Worm (Caenorhabditis elegans) whole organism, early embryonic: ENCODE results near the gene sre-38.

Experiments used
- B0310.2 ChIP-seq: sonication (generic microtip); optimal IDR thresholded peaks from 2 replicates; lab custom pipeline; 2016; ENCODE audit warnings: mild to moderate bottlenecking, missing genetic modification characterization, missing compliant biosample characterization
- F13C5.2 ChIP-seq: sonication (generic microtip); optimal IDR thresholded peaks from 2 replicates; lab custom pipeline; 2017; ENCODE audit warnings: mild to moderate bottlenecking, missing genetic modification characterization, inconsistent platforms, missing compliant biosample characterization
- aly-1 ChIP-seq: sonication (generic microtip); optimal IDR thresholded peaks from 2 replicates; lab custom pipeline; 2016; ENCODE audit warnings: missing genetic modification characterization, missing compliant biosample characterization
- ama-1 ChIP-seq: fragments of 150-350 bp; optimal IDR thresholded peaks from 2 replicates; lab custom pipeline; 2014
- ceh-13 ChIP-seq: fragments of 200-800 bp; sonication (Bioruptor generic); optimal IDR thresholded peaks from 2 replicates; lab custom pipeline; 2018; ENCODE audit warnings: mild to moderate bottlenecking, missing genetic modification characterization, missing compliant biosample characterization
- ceh-36 ChIP-seq: sonication (generic microtip); optimal IDR thresholded peaks from 2 replicates; lab custom pipeline; 2016; ENCODE audit warnings: missing genetic modification characterization, inconsistent platforms, missing compliant biosample characterization
- ets-7 ChIP-seq: sonication (generic microtip); optimal IDR thresholded peaks from 2 replicates; lab custom pipeline; 2016; ENCODE audit warnings: missing genotype, missing genetic modification characterization, missing compliant biosample characterization
- flt-1 ChIP-seq: fragments of 200-800 bp; sonication (Bioruptor generic); IDR thresholded peaks from 2 replicates; pipeline ENCODE4 v1.3.6; 2022; ENCODE audit warnings: missing genetic modification characterization, missing compliant biosample characterization
- hmbx-1 ChIP-seq: sonication (generic microtip); optimal IDR thresholded peaks from 2 replicates; lab custom pipeline; 2016; ENCODE audit warnings: mild to moderate bottlenecking, missing genetic modification characterization, missing compliant biosample characterization
- hmg-4 ChIP-seq: fragments of 200-800 bp; sonication (Bioruptor generic); optimal IDR thresholded peaks from 2 replicates; lab custom pipeline; 2018; ENCODE audit warnings: mild to moderate bottlenecking, missing genetic modification characterization, missing compliant biosample characterization
- hnd-1 ChIP-seq: sonication (generic microtip); optimal IDR thresholded peaks from 2 replicates; lab custom pipeline; 2016; ENCODE audit warnings: missing genetic modification characterization, missing compliant biosample characterization
- pes-1 ChIP-seq: fragments of 200-800 bp; sonication (Bioruptor generic); IDR thresholded peaks from 2 replicates; pipeline ENCODE4 v1.3.6; 2022; ENCODE audit warnings: missing genetic modification reagents, missing genetic modification characterization, missing compliant biosample characterization
- scrt-1 ChIP-seq: fragments of 200-800 bp; sonication (Bioruptor generic); IDR thresholded peaks from 2 replicates; pipeline ENCODE4 v1.3.6; 2022; ENCODE audit warnings: missing genetic modification characterization, missing compliant biosample characterization
- sea-1 ChIP-seq: fragments of 200-800 bp; sonication (Bioruptor generic); conservative IDR thresholded peaks from 2 replicates; pipeline ENCODE4 v1.3.6; 2022; ENCODE audit warnings: missing genetic modification characterization, missing compliant biosample characterization
- tbx-11 ChIP-seq: fragments of 200-800 bp; sonication (Bioruptor generic); IDR thresholded peaks from 2 replicates; pipeline ENCODE4 v1.3.6; 2022; ENCODE audit warnings: missing genetic modification characterization, missing compliant biosample characterization
- tbx-37 ChIP-seq: fragments of 200-800 bp; sonication (Bioruptor generic); conservative IDR thresholded peaks from 2 replicates; pipeline ENCODE4 v1.3.6; 2022; ENCODE audit warnings: missing genetic modification reagents, missing genetic modification characterization, missing compliant biosample characterization
- tra-4 ChIP-seq: sonication (generic microtip); optimal IDR thresholded peaks from 2 replicates; lab custom pipeline; 2017; ENCODE audit warnings: missing genetic modification characterization, missing compliant biosample characterization

Gene sre-38

DNA sequence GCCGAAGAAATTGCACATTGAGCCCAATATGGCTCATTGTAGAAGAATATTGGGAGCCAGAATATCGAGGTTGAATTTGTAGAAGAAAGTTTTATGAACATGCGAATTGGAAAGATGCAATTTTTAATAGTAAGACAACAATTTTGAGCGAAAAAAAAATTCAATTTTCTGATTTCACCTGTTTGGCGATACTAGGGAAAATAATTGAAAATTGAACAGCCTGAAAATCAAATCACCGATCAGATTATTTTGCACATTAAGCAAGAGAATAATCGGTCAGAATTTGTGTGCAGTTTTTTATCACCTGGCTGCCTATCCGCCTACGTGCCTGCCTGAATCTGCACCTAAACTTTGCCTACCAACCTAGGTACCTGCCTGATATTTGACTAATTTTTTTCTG, 36.9 kb upstream of the sre-38 start, which contains the start of gene sre-26:
sre-26 (minus strand) TSS at position 101 of the 400 bp plus-strand sequence.
- TF ChIP-seq scrt-1 (GFP tag; lab: Robert Waterston, UW) (no peak), F13C5.2 (tag; lab: Kevin White, UChicago) (no peak), hmbx-1 (tag; lab: Kevin White, UChicago) (no peak), hmg-4 (GFP tag; lab: Kevin White, UChicago) (no peak), B0310.2 (tag; lab: Kevin White, UChicago) (no peak), ceh-13 (GFP tag; lab: Kevin White, UChicago) (no peak), ets-7 (tag; lab: Kevin White, UChicago) (no peak), hnd-1 (tag; lab: Kevin White, UChicago) (no peak), tra-4 (tag; lab: Kevin White, UChicago) (no peak), flt-1 (no peak), pes-1 (GFP tag; lab: Robert Waterston, UW) (no peak), ama-1 (lab: Kevin White, UChicago) (no peak), sea-1 (GFP tag; lab: Robert Waterston, UW) (no peak), tbx-37 (GFP tag; lab: Robert Waterston, UW) (no peak), ceh-36 (tag; lab: Kevin White, UChicago) (no peak)

- no peak for TF ChIP-seq sea-1 (GFP tag; lab: Robert Waterston, UW)
- TF ChIP-seq hmg-4 (GFP tag; lab: Kevin White, UChicago): no peak
- TF ChIP-seq hmbx-1 (tag; lab: Kevin White, UChicago): no peak
- TF ChIP-seq scrt-1 (GFP tag; lab: Robert Waterston, UW): no peak
- no peak for TF ChIP-seq tra-4 (tag; lab: Kevin White, UChicago)
- no peak for TF ChIP-seq aly-1 (tag; lab: Kevin White, UChicago)
- no peak for TF ChIP-seq ceh-13 (GFP tag; lab: Kevin White, UChicago)
- TF ChIP-seq flt-1: no peak
- no peak for TF ChIP-seq hnd-1 (tag; lab: Kevin White, UChicago)
- no peak for TF ChIP-seq ets-7 (tag; lab: Kevin White, UChicago)
- no peak for TF ChIP-seq ama-1 (lab: Kevin White, UChicago)
- no peak for TF ChIP-seq tbx-11
- no peak for TF ChIP-seq pes-1 (GFP tag; lab: Robert Waterston, UW)
- no peak for TF ChIP-seq tbx-37 (GFP tag; lab: Robert Waterston, UW)
- TF ChIP-seq ceh-36 (tag; lab: Kevin White, UChicago): no peak
- TF ChIP-seq B0310.2 (tag; lab: Kevin White, UChicago): no peak
- TF ChIP-seq F13C5.2 (tag; lab: Kevin White, UChicago): no peak
Measured at ce11 chrII:12425644-12426222, 31.6 kb upstream of the sre-38 start, which contains the start of gene daf-22. Gene daf-22 (minus strand): TSS chrII:12425694.

DNA sequence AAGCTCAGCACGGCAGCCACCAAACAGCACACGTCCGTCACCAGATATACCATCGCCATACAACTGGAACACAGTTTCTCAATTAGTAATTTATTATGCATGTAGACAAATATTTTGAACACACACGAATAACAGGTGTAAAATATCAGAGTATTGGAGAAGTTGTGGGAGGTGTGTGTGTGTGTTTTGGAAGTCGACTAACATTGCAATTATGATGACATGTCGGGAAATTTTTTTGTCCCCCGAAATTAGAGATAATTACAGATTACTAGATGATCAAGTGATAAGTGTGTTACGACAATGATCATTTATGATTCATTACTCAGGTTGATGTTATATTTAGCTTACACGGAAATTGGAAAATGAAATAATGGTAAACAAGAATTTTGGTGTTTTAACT, 27.6 kb upstream of the sre-38 start, which contains the start of gene Y57A10C.8:
Y57A10C.8 (minus strand) TSS at position 101 of the 400 bp plus-strand sequence.
- TF ChIP-seq ama-1 (lab: Kevin White, UChicago): no peak
- no peak for TF ChIP-seq ceh-36 (tag; lab: Kevin White, UChicago)
- TF ChIP-seq ceh-13 (GFP tag; lab: Kevin White, UChicago): no peak
- no peak for TF ChIP-seq ets-7 (tag; lab: Kevin White, UChicago)
- TF ChIP-seq tbx-11: no peak
- no peak for TF ChIP-seq hmg-4 (GFP tag; lab: Kevin White, UChicago)
- TF ChIP-seq sea-1 (GFP tag; lab: Robert Waterston, UW): no peak

DNA sequence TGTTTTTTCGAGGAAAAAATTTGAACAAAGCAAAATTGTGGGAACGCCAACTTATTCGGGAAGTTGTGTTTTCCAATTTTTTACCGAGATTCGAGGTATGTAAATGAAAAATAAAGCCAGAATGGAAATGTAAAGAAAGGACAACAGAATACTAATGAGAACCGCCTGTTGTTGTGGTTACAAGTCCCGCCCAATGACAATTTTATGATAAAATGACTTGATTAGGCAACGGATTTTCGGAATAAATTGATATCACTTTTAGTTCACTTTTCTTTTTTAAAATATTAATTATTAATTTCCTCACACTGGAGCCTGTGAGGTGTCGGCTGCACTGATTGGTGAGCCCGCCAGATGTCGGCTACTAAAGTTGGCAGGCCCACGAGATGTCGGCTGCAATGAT, 25.0 kb upstream of the sre-38 start, which contains the start of gene dct-12:
dct-12 (minus strand) TSS at position 101 of the 400 bp plus-strand sequence.
- TF ChIP-seq scrt-1 (GFP tag; lab: Robert Waterston, UW) (no peak), hmg-4 (GFP tag; lab: Kevin White, UChicago) (no peak), B0310.2 (tag; lab: Kevin White, UChicago) (no peak), pes-1 (GFP tag; lab: Robert Waterston, UW) (no peak), flt-1 (no peak), tbx-11 (no peak), ets-7 (tag; lab: Kevin White, UChicago) (no peak)

DNA sequence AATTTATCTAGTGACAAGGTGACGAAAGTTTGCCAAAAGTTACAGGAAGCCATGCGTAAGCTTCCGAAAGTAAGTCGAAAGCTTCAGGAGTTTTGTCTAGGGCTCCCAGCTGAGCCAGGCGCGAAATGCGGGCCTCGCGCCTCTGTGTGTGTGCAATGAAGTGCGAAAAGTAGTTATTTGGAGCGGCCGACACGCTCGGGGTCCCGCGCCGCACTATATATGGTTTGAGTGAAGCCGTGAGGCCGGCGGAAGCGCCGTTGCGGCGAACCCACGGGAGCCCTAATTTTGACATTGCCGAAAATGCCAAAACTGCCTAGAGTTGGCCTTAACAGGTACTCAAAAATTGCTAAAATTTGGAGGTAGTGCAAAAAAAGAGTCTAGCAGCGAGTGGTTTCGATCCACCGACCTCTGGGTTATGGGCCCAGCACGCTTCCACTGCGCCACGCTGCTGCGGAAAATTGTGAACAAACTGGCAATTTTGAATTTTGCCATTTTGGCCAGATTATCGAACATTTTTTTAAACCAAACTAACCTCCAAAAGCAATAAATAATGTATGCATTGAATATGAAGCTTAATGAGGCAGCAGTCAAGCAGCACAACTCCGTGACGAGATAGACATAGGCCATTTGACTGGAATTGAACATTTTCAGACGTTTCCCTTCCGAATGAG, 22.0 kb upstream of the sre-38 start:
- TF ChIP-seq B0310.2 (tag; lab: Kevin White, UChicago) (no peak), ama-1 (lab: Kevin White, UChicago) (no peak), F13C5.2 (tag; lab: Kevin White, UChicago) (no peak), flt-1 (no peak), scrt-1 (GFP tag; lab: Robert Waterston, UW) (no peak), ceh-13 (GFP tag; lab: Kevin White, UChicago) (no peak), hmg-4 (GFP tag; lab: Kevin White, UChicago) (no peak), ets-7 (tag; lab: Kevin White, UChicago) (no peak), aly-1 (tag; lab: Kevin White, UChicago) (no peak), tbx-37 (GFP tag; lab: Robert Waterston, UW) (no peak), hnd-1 (tag; lab: Kevin White, UChicago) (no peak), hmbx-1 (tag; lab: Kevin White, UChicago) (no peak), tra-4 (tag; lab: Kevin White, UChicago) (no peak), ceh-36 (tag; lab: Kevin White, UChicago) (no peak), pes-1 (GFP tag; lab: Robert Waterston, UW) (no peak), sea-1 (GFP tag; lab: Robert Waterston, UW) (no peak), tbx-11 (no peak)

DNA sequence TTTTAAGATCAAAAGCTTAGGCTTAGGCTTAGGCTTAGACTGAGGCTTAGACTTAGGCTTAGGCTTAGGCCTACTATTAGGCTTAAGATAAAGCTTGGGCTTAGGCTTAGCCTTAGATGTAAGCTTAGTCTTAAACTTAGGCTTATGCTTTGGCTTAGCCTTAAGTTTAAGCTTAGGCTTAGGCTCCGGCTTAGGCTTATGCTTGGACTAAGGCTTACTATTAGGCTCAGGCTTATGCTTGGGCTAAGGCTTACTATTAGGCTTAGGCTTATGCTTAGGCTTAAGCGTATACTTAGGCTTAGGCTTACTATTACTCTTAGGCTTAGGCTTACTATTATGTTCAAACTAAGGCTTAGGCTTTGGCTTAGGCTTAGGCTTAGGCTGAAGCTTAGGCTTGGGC, 20.7 kb upstream of the sre-38 start:
- TF ChIP-seq ceh-36 (tag; lab: Kevin White, UChicago) (peak; percentile 82), hmbx-1 (tag; lab: Kevin White, UChicago) (no peak)
